Fruit fly (Drosophila melanogaster): ENCODE results near the gene CG31323.
A peak's percentile ranks its signal among the peaks of the same experiment; 100 is the strongest.

Gene CG31323

dm6 chr3R:26130586-26130985 is 40.1 kb upstream of the CG31323 start (continued):
- no peak for TF ChIP-seq CG14965 (GFP tag; optimal IDR thresholded peaks at IDR 0.05; ENCODE audit: borderline replicate concordance)
- TF ChIP-seq stc (GFP tag; IDR thresholded peaks at IDR 0.05), result peak; percentile 40; the same call in 1 of the 2 replicates
- TF ChIP-seq CG13296 (GFP tag; optimal IDR thresholded peaks at IDR 0.05), result peak; percentile 58
- peak; percentile 21 for TF ChIP-seq cato (GFP tag; optimal IDR thresholded peaks at IDR 0.05; ENCODE audit: borderline replicate concordance)
- TF ChIP-seq repo (GFP tag; optimal IDR thresholded peaks at IDR 0.05), result peak; percentile 24
- no peak for TF ChIP-seq tin (GFP tag; optimal IDR thresholded peaks at IDR 0.05)
- TF ChIP-seq BEAF-32 (GFP tag; optimal IDR thresholded peaks at IDR 0.05), result no peak
- TF ChIP-seq lab (GFP tag; optimal IDR thresholded peaks at IDR 0.05), result peak; percentile 76
- no peak for TF ChIP-seq phol (tag; optimal IDR thresholded peaks at IDR 0.05)
- TF ChIP-seq tgo (GFP tag; IDR thresholded peaks at IDR 0.05), result peak; percentile 35; the same call in 1 of the 3 replicates
- TF ChIP-seq CG31388 (GFP tag; optimal IDR thresholded peaks at IDR 0.05), result no peak
- TF ChIP-seq bcd (GFP tag; optimal IDR thresholded peaks at IDR 0.05), result peak; percentile 40
- TF ChIP-seq Sry-β (GFP tag; optimal IDR thresholded peaks at IDR 0.05), result no peak
- TF ChIP-seq CG3065 (GFP tag; optimal IDR thresholded peaks at IDR 0.05), result peak; percentile 11
- TF ChIP-seq scrt (GFP tag; optimal IDR thresholded peaks at IDR 0.05), result no peak
- TF ChIP-seq Dbx (GFP tag; IDR thresholded peaks at IDR 0.05), result 0 out of 3 replicates have a peak, but pooled peaks have one; percentile 24
- TF ChIP-seq NfI (GFP tag; optimal IDR thresholded peaks at IDR 0.05), result peak; percentile 42
- peak; percentile 51 for TF ChIP-seq gem (tag; optimal IDR thresholded peaks at IDR 0.05)
- TF ChIP-seq CG15269 (tag; optimal IDR thresholded peaks at IDR 0.05), result peak; percentile 63
- peak; percentile 13 for TF ChIP-seq trh (GFP tag; optimal IDR thresholded peaks at IDR 0.05)
- TF ChIP-seq CG3995 (GFP tag; optimal IDR thresholded peaks at IDR 0.05), result no peak
- TF ChIP-seq CG1603 (tag; optimal IDR thresholded peaks at IDR 0.05), result peak; percentile 43
- peak; percentile 62 for TF ChIP-seq CG11247 (GFP tag; IDR thresholded peaks at IDR 0.05)
- TF ChIP-seq CG18262 (tag; optimal IDR thresholded peaks at IDR 0.05), result peak; percentile 27
- TF ChIP-seq BtbVII (GFP tag; optimal IDR thresholded peaks at IDR 0.05), result peak; percentile 25
- peak; percentile 32 for TF ChIP-seq CG12942 (GFP tag; optimal IDR thresholded peaks at IDR 0.05)
- TF ChIP-seq CG9876 (GFP tag; optimal IDR thresholded peaks at IDR 0.05), result peak; percentile 13
- TF ChIP-seq lilli (GFP tag; optimal IDR thresholded peaks at IDR 0.05), result no peak
- TF ChIP-seq CG12744 (GFP tag; optimal IDR thresholded peaks at IDR 0.05), result peak; percentile 25
- peak; percentile 7; the same call in 1 of the 2 replicates for TF ChIP-seq ttk (GFP tag; IDR thresholded peaks at IDR 0.05)
- peak; percentile 62 for TF ChIP-seq CG2678 (tag; optimal IDR thresholded peaks at IDR 0.05)
- TF ChIP-seq bowl (GFP tag; IDR thresholded peaks at IDR 0.05), result no peak
- peak; percentile 17 for TF ChIP-seq CG1602 (GFP tag; optimal IDR thresholded peaks at IDR 0.05)
- peak; percentile 59; the same call in 1 of the 3 replicates for TF ChIP-seq otp (GFP tag; IDR thresholded peaks at IDR 0.05)
- peak; percentile 63 for TF ChIP-seq CG12071 (GFP tag; optimal IDR thresholded peaks at IDR 0.05)
- peak; percentile 13 for TF ChIP-seq CG8281 (tag; optimal IDR thresholded peaks at IDR 0.05)
- no peak for TF ChIP-seq CG7745 (tag; optimal IDR thresholded peaks at IDR 0.05)
- peak; percentile 26 for TF ChIP-seq Bteb2 (GFP tag; optimal IDR thresholded peaks at IDR 0.05)
- TF ChIP-seq slbo (GFP tag; IDR thresholded peaks at IDR 0.05), result no peak
- TF ChIP-seq CG10267 (tag; optimal IDR thresholded peaks at IDR 0.05), result no peak
- peak; percentile 61 for TF ChIP-seq CG11398 (GFP tag; optimal IDR thresholded peaks at IDR 0.05)
- no peak for TF ChIP-seq dmrt11E (tag; optimal IDR thresholded peaks at IDR 0.05)
- no peak for TF ChIP-seq CG6683 (GFP tag; optimal IDR thresholded peaks at IDR 0.05)
- peak; percentile 38 for TF ChIP-seq Bdp1 (GFP tag; optimal IDR thresholded peaks at IDR 0.05)
- TF ChIP-seq z (GFP tag; IDR thresholded peaks at IDR 0.05), result 0 out of 3 replicates have a peak, but pooled peaks have one; percentile 27
- peak; percentile 20 for TF ChIP-seq CG7786 (GFP tag; optimal IDR thresholded peaks at IDR 0.05)
- TF ChIP-seq CG1233 (GFP tag; optimal IDR thresholded peaks at IDR 0.05), result peak; percentile 74
- peak; percentile 16 for TF ChIP-seq Mes4 (GFP tag; optimal IDR thresholded peaks at IDR 0.05)
- peak; percentile 18 for TF ChIP-seq CG6854 (GFP tag; optimal IDR thresholded peaks at IDR 0.05)
- TF ChIP-seq CG18599 (GFP tag; optimal IDR thresholded peaks at IDR 0.05), result peak; percentile 36
